Fruit fly (Drosophila melanogaster): Measurements from ENCODE around the gene chas.
A peak's percentile ranks its signal among the peaks of the same experiment; 100 is the strongest.

Gene chas

DNA sequence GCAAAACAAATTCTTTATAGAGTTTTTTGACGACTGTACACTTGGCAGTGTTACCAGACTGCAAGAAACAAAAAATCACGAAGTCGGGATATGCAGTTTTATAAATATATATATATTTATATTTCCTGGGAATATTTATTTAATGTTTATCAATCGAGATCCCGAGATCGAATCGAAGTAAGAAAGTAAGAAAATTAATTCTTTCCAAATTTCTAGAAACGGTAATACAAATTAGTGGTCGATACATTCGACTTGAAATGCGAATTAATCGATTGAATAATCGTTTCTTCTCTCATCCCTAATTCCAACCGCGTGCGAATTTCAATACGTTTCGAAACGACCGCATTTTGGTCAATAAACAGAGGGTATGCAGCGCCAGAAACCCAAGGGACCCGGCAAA, 62.5 kb downstream of the chas start, which contains the start of the genes CG8289 and CG5800 (continued):
- TF ChIP-seq croc (GFP tag; conservative IDR thresholded peaks at IDR 0.05) (no peak), ap (GFP tag; IDR thresholded peaks at IDR 0.05) (no peak), prd (optimal IDR thresholded peaks at IDR 0.05) (no peak), prd (GFP tag; IDR thresholded peaks at IDR 0.05) (no peak), al (GFP tag; IDR thresholded peaks at IDR 0.05) (no peak), lilli (GFP tag; optimal IDR thresholded peaks at IDR 0.05) (no peak), tll (GFP tag; optimal IDR thresholded peaks at IDR 0.05) (no peak), CG10147 (GFP tag; optimal IDR thresholded peaks at IDR 0.05) (peak; percentile 29), dati (GFP tag; IDR thresholded peaks at IDR 0.05) (no peak), Side (GFP tag; optimal IDR thresholded peaks at IDR 0.05) (no peak), CG7786 (GFP tag; optimal IDR thresholded peaks at IDR 0.05) (no peak), pros (GFP tag; optimal IDR thresholded peaks at IDR 0.05) (no peak), CG4328 (GFP tag; optimal IDR thresholded peaks at IDR 0.05) (no peak), CG18764 (GFP tag; optimal IDR thresholded peaks at IDR 0.05) (no peak), CG32767 (GFP tag; IDR thresholded peaks at IDR 0.05) (no peak), pita (GFP tag; optimal IDR thresholded peaks at IDR 0.05) (no peak), Spps (tag; optimal IDR thresholded peaks at IDR 0.05) (no peak), cad (GFP tag; optimal IDR thresholded peaks at IDR 0.05) (no peak), CHES-1-like (GFP tag; optimal IDR thresholded peaks at IDR 0.05) (no peak), CG30020 (tag; optimal IDR thresholded peaks at IDR 0.05) (peak; percentile 39), Ravus (GFP tag; IDR thresholded peaks at IDR 0.05) (no peak), crc (GFP tag; optimal IDR thresholded peaks at IDR 0.05) (no peak), Adf1 (GFP tag; IDR thresholded peaks at IDR 0.05) (no peak), Gsc (GFP tag; IDR thresholded peaks at IDR 0.05) (no peak), CG2199 (GFP tag; IDR thresholded peaks at IDR 0.05) (no peak), Atf3 (GFP tag; optimal IDR thresholded peaks at IDR 0.05) (no peak), BEAF-32 (GFP tag; optimal IDR thresholded peaks at IDR 0.05) (peak; percentile 71), Fer2 (tag; optimal IDR thresholded peaks at IDR 0.05) (no peak), CG17385 (GFP tag; optimal IDR thresholded peaks at IDR 0.05) (no peak), usp (GFP tag; optimal IDR thresholded peaks at IDR 0.05) (no peak), trem (tag; optimal IDR thresholded peaks at IDR 0.05) (peak; percentile 89), schlank (tag; optimal IDR thresholded peaks at IDR 0.05) (no peak), jumu (GFP tag; optimal IDR thresholded peaks at IDR 0.05) (no peak), CG6254 (GFP tag; optimal IDR thresholded peaks at IDR 0.05) (no peak), pzg (GFP tag; optimal IDR thresholded peaks at IDR 0.05) (peak; percentile 49), gem (tag; optimal IDR thresholded peaks at IDR 0.05) (no peak), ssp (GFP tag; IDR thresholded peaks at IDR 0.05) (no peak), CG2889 (GFP tag; IDR thresholded peaks at IDR 0.05) (no peak), pnt (GFP tag; optimal IDR thresholded peaks at IDR 0.05) (no peak), peb (GFP tag; IDR thresholded peaks at IDR 0.05) (no peak), CG15011 (GFP tag; optimal IDR thresholded peaks at IDR 0.05) (no peak), Eip74EF (GFP tag; optimal IDR thresholded peaks at IDR 0.05) (no peak), Rfx (GFP tag; IDR thresholded peaks at IDR 0.05) (no peak), phol (tag; optimal IDR thresholded peaks at IDR 0.05) (peak; percentile 38), sob (GFP tag; IDR thresholded peaks at IDR 0.05) (no peak), Lim3 (GFP tag; IDR thresholded peaks at IDR 0.05) (no peak), Neu2 (GFP tag; optimal IDR thresholded peaks at IDR 0.05; ENCODE audit: borderline replicate concordance) (no peak), Sox100B (GFP tag; optimal IDR thresholded peaks at IDR 0.05) (no peak), CG12744 (GFP tag; optimal IDR thresholded peaks at IDR 0.05) (no peak), gfzf (GFP tag; optimal IDR thresholded peaks at IDR 0.05) (peak; percentile 59), fru (optimal IDR thresholded peaks at IDR 0.05) (no peak), CG18476 (GFP tag; optimal IDR thresholded peaks at IDR 0.05) (no peak), ase (GFP tag; IDR thresholded peaks at IDR 0.05) (no peak)

Data from whole organism, embryonic.